ENCODE assay signal across 3 fruit fly cellular contexts in the genomic region with DNA sequence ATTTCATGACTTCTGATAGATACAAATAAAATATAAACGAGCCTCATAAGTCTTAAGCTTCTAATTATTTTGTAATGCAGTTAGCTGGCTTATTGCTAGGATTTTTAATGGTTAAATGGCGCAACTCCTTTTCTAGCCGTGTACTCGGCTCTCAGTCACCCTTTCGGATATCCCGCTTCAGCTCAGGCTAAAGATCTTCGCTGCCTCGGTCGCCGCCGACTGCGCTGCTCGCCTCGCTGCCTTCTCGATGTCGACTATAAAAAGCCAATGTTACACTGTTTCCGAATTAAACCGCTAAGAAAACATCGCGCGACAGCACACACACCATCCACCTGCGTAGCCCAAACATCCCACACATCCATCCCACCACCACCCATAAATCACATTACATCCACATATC.
TF ChIP-seq lines count a peak whose summit lies in the region.

A gene (plus strand): TSS at position 301 of the 400 bp plus-strand sequence.

TF ChIP-seq in whole organism, prepupa, 60 proteins besides CTCF, POLR2A, EP300 and RAD21 (continues in another document):
- TF ChIP-seq fd59A (GFP tag; optimal IDR thresholded peaks at IDR 0.05; lab: Kevin White, UChicago) (no peak), CG1621 (tag; optimal IDR thresholded peaks at IDR 0.05; lab: Kevin White, UChicago) (no peak), Met (GFP tag; optimal IDR thresholded peaks at IDR 0.05; lab: Kevin White, UChicago) (peak; percentile 4), pdm3 (GFP tag; optimal IDR thresholded peaks at IDR 0.05; lab: Kevin White, UChicago) (no peak), esn (GFP tag; optimal IDR thresholded peaks at IDR 0.05; lab: Kevin White, UChicago) (peak; percentile 29), achi (GFP tag; optimal IDR thresholded peaks at IDR 0.05; lab: Kevin White, UChicago) (no peak), Ets96B (tag; optimal IDR thresholded peaks at IDR 0.05; lab: Kevin White, UChicago) (no peak), CG6163 (GFP tag; IDR thresholded peaks at IDR 0.05; lab: Robert Waterston, UW) (no peak), lz (GFP tag; optimal IDR thresholded peaks at IDR 0.05; lab: Kevin White, UChicago) (no peak), Sox14 (GFP tag; optimal IDR thresholded peaks at IDR 0.05; lab: Kevin White, UChicago) (no peak), topi (GFP tag; optimal IDR thresholded peaks at IDR 0.05; lab: Kevin White, UChicago) (no peak), Ets21C (GFP tag; optimal IDR thresholded peaks at IDR 0.05; lab: Kevin White, UChicago) (no peak), CG31627 (GFP tag; optimal IDR thresholded peaks at IDR 0.05; lab: Kevin White, UChicago) (no peak), CG15336 (GFP tag; IDR thresholded peaks at IDR 0.05; lab: Robert Waterston, UW) (no peak), CG10669 (GFP tag; optimal IDR thresholded peaks at IDR 0.05; lab: Kevin White, UChicago) (no peak), Hr38 (GFP tag; optimal IDR thresholded peaks at IDR 0.05; lab: Kevin White, UChicago) (no peak), CG8319 (GFP tag; optimal IDR thresholded peaks at IDR 0.05; lab: Kevin White, UChicago) (no peak), Hr39 (GFP tag; optimal IDR thresholded peaks at IDR 0.05; lab: Kevin White, UChicago) (no peak), CG9139 (GFP tag; optimal IDR thresholded peaks at IDR 0.05; lab: Kevin White, UChicago) (no peak), net (GFP tag; optimal IDR thresholded peaks at IDR 0.05; lab: Kevin White, UChicago) (no peak), CG11294 (GFP tag; IDR thresholded peaks at IDR 0.05; lab: Robert Waterston, UW) (no peak), CG8632 (GFP tag; optimal IDR thresholded peaks at IDR 0.05; lab: Kevin White, UChicago) (peak; percentile 18), Gug (GFP tag; IDR thresholded peaks at IDR 0.05; lab: Robert Waterston, UW) (no peak), Lpt (GFP tag; optimal IDR thresholded peaks at IDR 0.05; lab: Kevin White, UChicago) (no peak), svp (GFP tag; lab: Kevin White, UChicago) (no peak), CG10631 (GFP tag; optimal IDR thresholded peaks at IDR 0.05; lab: Kevin White, UChicago) (no peak), CG6792 (GFP tag; optimal IDR thresholded peaks at IDR 0.05; lab: Kevin White, UChicago) (no peak), Eip78C (GFP tag; lab: Kevin White, UChicago) (peak; percentile 64), salr (GFP tag; optimal IDR thresholded peaks at IDR 0.05; lab: Kevin White, UChicago) (no peak), CG16779 (tag; optimal IDR thresholded peaks at IDR 0.05; lab: Kevin White, UChicago) (no peak), cyc (GFP tag; optimal IDR thresholded peaks at IDR 0.05; lab: Kevin White, UChicago) (no peak), eg (GFP tag; IDR thresholded peaks at IDR 0.05; lab: Robert Waterston, UW) (no peak)

TF ChIP-seq in whole organism, pupa, 21 proteins besides CTCF, POLR2A, EP300 and RAD21:
- no peak for TF ChIP-seq D1 (tag; optimal IDR thresholded peaks at IDR 0.05; lab: Kevin White, UChicago)
- no peak for TF ChIP-seq rn (GFP tag; IDR thresholded peaks at IDR 0.05; lab: Robert Waterston, UW)
- TF ChIP-seq CG9948 (tag; optimal IDR thresholded peaks at IDR 0.05; lab: Kevin White, UChicago): peak; percentile 30
- no peak for TF ChIP-seq EcR (GFP tag; optimal IDR thresholded peaks at IDR 0.05; lab: Kevin White, UChicago)
- peak; percentile 10 for TF ChIP-seq CG17806 (tag; optimal IDR thresholded peaks at IDR 0.05; lab: Kevin White, UChicago)
- TF ChIP-seq CG34367 (tag; optimal IDR thresholded peaks at IDR 0.05; lab: Kevin White, UChicago): peak; percentile 13
- TF ChIP-seq CG15710 (tag; optimal IDR thresholded peaks at IDR 0.05; lab: Kevin White, UChicago): peak; percentile 39
- no peak for TF ChIP-seq Pif1A (GFP tag; optimal IDR thresholded peaks at IDR 0.05; lab: Kevin White, UChicago)
- peak; percentile 24 for TF ChIP-seq CG8159 (tag; optimal IDR thresholded peaks at IDR 0.05; lab: Kevin White, UChicago)
- no peak for TF ChIP-seq fd96Ca (GFP tag; IDR thresholded peaks at IDR 0.05; lab: Robert Waterston, UW)
- no peak for TF ChIP-seq CG14655 (GFP tag; optimal IDR thresholded peaks at IDR 0.05; lab: Kevin White, UChicago)

TF ChIP-seq in whole organism, wandering third instar larva, 38 proteins besides CTCF, POLR2A, EP300 and RAD21:
- TF ChIP-seq Dfd (GFP tag; optimal IDR thresholded peaks at IDR 0.05; lab: Kevin White, UChicago): no peak
- TF ChIP-seq tai (GFP tag; optimal IDR thresholded peaks at IDR 0.05; lab: Kevin White, UChicago): no peak
- TF ChIP-seq CrebA (GFP tag; optimal IDR thresholded peaks at IDR 0.05; lab: Kevin White, UChicago; ENCODE audit: borderline replicate concordance): no peak
- TF ChIP-seq fru (GFP tag; optimal IDR thresholded peaks at IDR 0.05; lab: Kevin White, UChicago): peak; percentile 18
- TF ChIP-seq ey (GFP tag; optimal IDR thresholded peaks at IDR 0.05; lab: Kevin White, UChicago): peak; percentile 11
- TF ChIP-seq Hr83 (GFP tag; optimal IDR thresholded peaks at IDR 0.05; lab: Kevin White, UChicago; ENCODE audit: poor library complexity, severe bottlenecking): no peak
- TF ChIP-seq dl (GFP tag; optimal IDR thresholded peaks at IDR 0.05; lab: Kevin White, UChicago; ENCODE audit: insufficient read depth in 1 of 2, partially characterized antibody in 2 of 2): no peak
- TF ChIP-seq Hnf4 (GFP tag; optimal IDR thresholded peaks at IDR 0.05; lab: Kevin White, UChicago): no peak
- TF ChIP-seq Rel (GFP tag; optimal IDR thresholded peaks at IDR 0.05; lab: Kevin White, UChicago): no peak
- no peak for TF ChIP-seq Rel (tag; optimal IDR thresholded peaks at IDR 0.05; lab: Kevin White, UChicago)
- peak; percentile 49 for TF ChIP-seq rgr (GFP tag; optimal IDR thresholded peaks at IDR 0.05; lab: Kevin White, UChicago)
- TF ChIP-seq foxo (GFP tag; optimal IDR thresholded peaks at IDR 0.05; lab: Kevin White, UChicago): peak in 1 of 2 experiments; percentile 46
- peak; percentile 12 for TF ChIP-seq OdsH (GFP tag; optimal IDR thresholded peaks at IDR 0.05; lab: Kevin White, UChicago)
- TF ChIP-seq h (GFP tag; optimal IDR thresholded peaks at IDR 0.05; lab: Kevin White, UChicago): peak; percentile 34
- peak; percentile 23 for TF ChIP-seq psq (GFP tag; optimal IDR thresholded peaks at IDR 0.05; lab: Kevin White, UChicago)
- TF ChIP-seq HLH106 (tag; optimal IDR thresholded peaks at IDR 0.05; lab: Kevin White, UChicago): peak; percentile 41
- TF ChIP-seq Sp1 (GFP tag; optimal IDR thresholded peaks at IDR 0.05; lab: Kevin White, UChicago): peak; percentile 24
- no peak for TF ChIP-seq Dif (GFP tag; optimal IDR thresholded peaks at IDR 0.05; lab: Kevin White, UChicago; ENCODE audit: partially characterized antibody)
